Fruit fly (Drosophila melanogaster) S2 (cell line): Measurements from ENCODE around the gene CG15525.

ENCODE experiments used
- CG8478 ChIP-seq: fragments of >200 bp; optimal IDR thresholded peaks from 2 replicates; lab custom pipeline; 2018
- CTCF ChIP-seq, 2 experiments: fragments of >200 bp; optimal IDR thresholded peaks; 2 replicates each; lab custom pipeline; 2018

- no peak for TF ChIP-seq CG8478 (lab: Kevin White, UChicago)
- TF ChIP-seq CTCF (optimal IDR thresholded peaks at IDR 0.05; lab: Kevin White, UChicago): no peak
Observed at dm6 chr3R:30021559-30022451, 24.3 kb upstream of the CG15525 start, which contains the start of gene Mgat2.
